Worm (Caenorhabditis elegans): ENCODE results near the gene mcm-7.

- no peak for TF ChIP-seq nhr-76 (tag; optimal IDR thresholded peaks at IDR 0.05)
- TF ChIP-seq lir-3 (tag; optimal IDR thresholded peaks at IDR 0.05): no peak
- TF ChIP-seq egl-27 (tag; optimal IDR thresholded peaks at IDR 0.05): no peak
- TF ChIP-seq snpc-4 (tag; optimal IDR thresholded peaks at IDR 0.05): no peak
- TF ChIP-seq F37D6.2 (tag; optimal IDR thresholded peaks at IDR 0.05): no peak
- TF ChIP-seq unc-39 (tag; optimal IDR thresholded peaks at IDR 0.05): no peak
- no peak for TF ChIP-seq daf-8 (GFP tag; IDR thresholded peaks at IDR 0.05)
- no peak for TF ChIP-seq ceh-28 (tag; optimal IDR thresholded peaks at IDR 0.05)
- TF ChIP-seq rbr-2 (tag; optimal IDR thresholded peaks at IDR 0.05): no peak
- TF ChIP-seq nhr-237 (tag; optimal IDR thresholded peaks at IDR 0.05): no peak
These were observed 41.0 kb downstream of the mcm-7 start for ce11 chrV:4387916-4388315.
